Fruit fly (Drosophila melanogaster) whole organism, prepupa: ENCODE results near the gene TotM.

Source experiments
- CG10631 ChIP-seq: fragments of 200-800 bp; sonication (Bioruptor generic); optimal IDR thresholded peaks from 2 replicates; lab custom pipeline; 2016; ENCODE audit warnings: missing biosample characterization, missing genetic modification characterization
- CG10669 ChIP-seq: fragments of 200-800 bp; sonication (Bioruptor generic); optimal IDR thresholded peaks from 3 replicates; lab custom pipeline; 2018; ENCODE audit warnings: missing biosample characterization, mild to moderate bottlenecking, missing genetic modification characterization, moderate library complexity
- CG11902 ChIP-seq: fragments of 200-800 bp; sonication (Bioruptor generic); optimal IDR thresholded peaks from 3 replicates; lab custom pipeline; 2016; ENCODE audit warnings: missing biosample characterization, missing genetic modification characterization
- CG1621 ChIP-seq: fragments of 200-800 bp; sonication (Bioruptor generic); optimal IDR thresholded peaks from 3 replicates; lab custom pipeline; 2018; ENCODE audit warnings: missing biosample characterization, mild to moderate bottlenecking, missing genetic modification characterization
- CG16779 ChIP-seq: fragments of 200-800 bp; sonication (Bioruptor generic); optimal IDR thresholded peaks from 3 replicates; lab custom pipeline; 2017; ENCODE audit warnings: missing biosample characterization, mild to moderate bottlenecking, missing genetic modification characterization
- CG31627 ChIP-seq: fragments of 200-800 bp; sonication (Bioruptor generic); optimal IDR thresholded peaks from 3 replicates; lab custom pipeline; 2016; ENCODE audit warnings: missing biosample characterization, missing genetic modification characterization
- CG8632 ChIP-seq: fragments of 200-800 bp; sonication (Bioruptor generic); optimal IDR thresholded peaks from 3 replicates; lab custom pipeline; 2016; ENCODE audit warnings: missing biosample characterization, missing genetic modification characterization
- Eip78C ChIP-seq: fragments of 200-800 bp; sonication (Bioruptor generic); peaks from one replicate; lab custom pipeline; 2016; ENCODE audit warnings: missing biosample characterization, missing genetic modification characterization
- Ets21C ChIP-seq: fragments of 200-800 bp; sonication (Bioruptor generic); optimal IDR thresholded peaks from 3 replicates; lab custom pipeline; 2016; ENCODE audit warnings: missing biosample characterization, missing genetic modification characterization
- Ets96B ChIP-seq: fragments of 200-800 bp; optimal IDR thresholded peaks from 2 replicates; lab custom pipeline; 2019; ENCODE audit warnings: missing biosample characterization, mild to moderate bottlenecking, missing genetic modification characterization, moderate library complexity
- Hr38 ChIP-seq: sonication (Bioruptor generic); optimal IDR thresholded peaks from 2 replicates; lab custom pipeline; 2016; ENCODE audit warnings: missing biosample characterization, missing genetic modification characterization
- eg ChIP-seq: fragments of 200-800 bp; sonication (Bioruptor generic); IDR thresholded peaks from 3 replicates; pipeline ENCODE4 v1.3.6; 2022; ENCODE audit warnings: missing biosample characterization, missing genetic modification characterization
- pdm3 ChIP-seq: fragments of 200-800 bp; sonication (Bioruptor generic); optimal IDR thresholded peaks from 3 replicates; lab custom pipeline; 2016; ENCODE audit warnings: missing biosample characterization, missing genetic modification characterization
- topi ChIP-seq: fragments of 200-800 bp; sonication (Bioruptor generic); optimal IDR thresholded peaks from 3 replicates; lab custom pipeline; 2016; ENCODE audit warnings: missing biosample characterization, missing genetic modification characterization

DNA sequence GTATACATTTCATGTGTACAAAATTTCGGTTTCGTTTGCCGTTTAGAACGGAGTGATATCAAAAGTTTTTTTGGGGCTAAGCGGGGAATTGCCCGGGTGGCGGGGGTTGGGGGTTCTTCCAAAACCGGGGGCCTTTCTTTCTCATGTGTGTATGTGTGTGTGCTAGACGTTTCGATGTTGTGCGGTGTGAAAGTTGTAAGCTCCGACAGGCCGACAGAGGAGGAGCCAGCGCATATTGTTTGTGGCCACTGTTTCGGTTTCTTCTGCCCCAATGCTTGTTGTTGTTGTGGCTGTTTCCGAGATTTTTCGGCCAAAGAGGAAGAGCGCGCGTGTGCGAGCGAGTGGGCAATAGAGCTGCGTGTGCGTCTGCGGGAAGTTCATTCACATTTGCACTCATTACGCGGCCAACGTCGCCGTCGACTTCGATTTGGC, 29.4 kb upstream of the TotM start:
- TF ChIP-seq pdm3 (GFP tag; lab: Kevin White, UChicago) (no peak), CG31627 (no peak), Hr38 (GFP tag; lab: Kevin White, UChicago) (no peak), CG16779 (tag; lab: Kevin White, UChicago) (no peak), CG10631 (GFP tag; lab: Kevin White, UChicago) (no peak), CG11902 (GFP tag; lab: Kevin White, UChicago) (no peak), topi (GFP tag; lab: Kevin White, UChicago) (no peak), Eip78C (no peak), Ets21C (GFP tag; lab: Kevin White, UChicago) (no peak), Ets96B (no peak), CG10669 (no peak), CG1621 (tag; lab: Kevin White, UChicago) (no peak), CG8632 (GFP tag; lab: Kevin White, UChicago) (no peak), eg (no peak)
